Worm (Caenorhabditis elegans) whole organism, mixed stage, embryonic: ENCODE measurements around the gene D2023.1.

ENCODE experiments used
- M03D4.4 ChIP-seq: sonication (generic microtip); optimal IDR thresholded peaks from 2 replicates; lab custom pipeline; 2017; ENCODE audit warnings: mild to moderate bottlenecking, missing genetic modification characterization, missing compliant biosample characterization
- bed-3 ChIP-seq: fragments of 200-800 bp; sonication (Bioruptor generic); optimal IDR thresholded peaks from 3 replicates; lab custom pipeline; 2018; ENCODE audit warnings: mild to moderate bottlenecking, missing genetic modification characterization, moderate library complexity, missing compliant biosample characterization
- blmp-1 ChIP-seq: fragments of 150-350 bp; optimal IDR thresholded peaks from 2 replicates; lab custom pipeline; 2014; ENCODE audit warnings: missing biosample characterization, missing genetic modification characterization
- ceh-39 ChIP-seq: fragments of 150-350 bp; optimal IDR thresholded peaks from 2 replicates; lab custom pipeline; 2014; ENCODE audit warnings: missing biosample characterization, missing genetic modification characterization
- ceh-83 ChIP-seq: fragments of 200-800 bp; sonication (Bioruptor generic); optimal IDR thresholded peaks from 2 replicates; lab custom pipeline; 2018; ENCODE audit warnings: mild to moderate bottlenecking, missing genetic modification characterization, missing compliant biosample characterization
- ces-1 ChIP-seq: fragments of 150-350 bp; optimal IDR thresholded peaks from 2 replicates; lab custom pipeline; 2014; ENCODE audit warnings: missing biosample characterization, missing genetic modification reagents, missing genetic modification characterization
- cnd-1 ChIP-seq: fragments of 200-800 bp; sonication (Bioruptor generic); optimal IDR thresholded peaks from 2 replicates; lab custom pipeline; 2018; ENCODE audit warnings: mild to moderate bottlenecking, missing genetic modification characterization, missing compliant biosample characterization
- drap-1 ChIP-seq: fragments of 200-800 bp; sonication (Bioruptor generic); optimal IDR thresholded peaks from 3 replicates; lab custom pipeline; 2018; ENCODE audit warnings: mild to moderate bottlenecking, missing genetic modification characterization, missing compliant biosample characterization
- elt-1 ChIP-seq: sonication (generic microtip); optimal IDR thresholded peaks from 2 replicates; lab custom pipeline; 2017; ENCODE audit warnings: missing genetic modification characterization, mild to moderate bottlenecking, missing compliant biosample characterization, antibody characterized with exemption, moderate library complexity, borderline replicate concordance; ENCODE audit not compliant: insufficient read depth
- elt-3 ChIP-seq: fragments of 150-350 bp; optimal IDR thresholded peaks from 2 replicates; lab custom pipeline; 2014; ENCODE audit warnings: missing biosample characterization, missing genetic modification characterization
- flh-1 ChIP-seq: fragments of 200-800 bp; sonication (Bioruptor generic); optimal IDR thresholded peaks from 2 replicates; lab custom pipeline; 2018; ENCODE audit warnings: mild to moderate bottlenecking, missing genetic modification characterization, moderate library complexity, missing compliant biosample characterization
- ham-2 ChIP-seq: fragments of 200-800 bp; sonication (Bioruptor generic); optimal IDR thresholded peaks from 2 replicates; lab custom pipeline; 2018; ENCODE audit warnings: mild to moderate bottlenecking, missing genetic modification characterization, missing compliant biosample characterization
- lin-13 ChIP-seq: fragments of 150-350 bp; optimal IDR thresholded peaks from 2 replicates; lab custom pipeline; 2014; ENCODE audit warnings: missing biosample characterization, missing genetic modification characterization
- lin-32 ChIP-seq: fragments of 200-800 bp; sonication (Bioruptor generic); optimal IDR thresholded peaks from 2 replicates; lab custom pipeline; 2018; ENCODE audit warnings: mild to moderate bottlenecking, missing genetic modification characterization, missing compliant biosample characterization
- lsy-2 ChIP-seq: fragments of 150-350 bp; optimal IDR thresholded peaks from 2 replicates; lab custom pipeline; 2014; ENCODE audit warnings: missing biosample characterization, missing genetic modification characterization
- mab-5 ChIP-seq: fragments of 150-350 bp; optimal IDR thresholded peaks from 2 replicates; lab custom pipeline; 2014; ENCODE audit warnings: missing biosample characterization, missing genetic modification characterization
- mep-1 ChIP-seq: fragments of 150-350 bp; optimal IDR thresholded peaks from 2 replicates; lab custom pipeline; 2017; ENCODE audit warnings: missing biosample characterization, missing genetic modification reagents, missing genetic modification characterization, inconsistent platforms
- mls-2 ChIP-seq: sonication (generic microtip); optimal IDR thresholded peaks from 2 replicates; lab custom pipeline; 2016; ENCODE audit warnings: mild to moderate bottlenecking, missing genetic modification characterization, moderate library complexity, missing compliant biosample characterization
- nhr-12 ChIP-seq: fragments of 150-350 bp; optimal IDR thresholded peaks from 2 replicates; lab custom pipeline; 2014; ENCODE audit warnings: missing biosample characterization, missing genetic modification characterization
- nhr-2 ChIP-seq: fragments of 150-350 bp; optimal IDR thresholded peaks from 2 replicates; lab custom pipeline; 2014; ENCODE audit warnings: missing biosample characterization, missing genetic modification characterization
- nhr-237 ChIP-seq: fragments of 150-350 bp; optimal IDR thresholded peaks from 2 replicates; lab custom pipeline; 2014; ENCODE audit warnings: missing biosample characterization, missing genetic modification characterization
- nhr-28 ChIP-seq: fragments of 150-350 bp; optimal IDR thresholded peaks from 2 replicates; lab custom pipeline; 2014; ENCODE audit warnings: missing biosample characterization, missing genetic modification characterization
- nhr-76 ChIP-seq: sonication (generic microtip); optimal IDR thresholded peaks from 2 replicates; lab custom pipeline; 2017; ENCODE audit warnings: missing biosample characterization, missing genetic modification characterization
- pha-4 ChIP-seq: fragments of 150-350 bp; optimal IDR thresholded peaks from 2 replicates; lab custom pipeline; 2018; ENCODE audit warnings: missing biosample characterization, missing genetic modification reagents, missing genetic modification characterization
- sem-2 ChIP-seq: fragments of 200-800 bp; sonication (Bioruptor generic); optimal IDR thresholded peaks from 2 replicates; lab custom pipeline; 2018; ENCODE audit warnings: mild to moderate bottlenecking, missing genetic modification characterization, missing compliant biosample characterization
- snpc-4 ChIP-seq: fragments of 150-350 bp; optimal IDR thresholded peaks from 2 replicates; lab custom pipeline; 2014; ENCODE audit warnings: missing biosample characterization, missing genetic modification characterization
- sptf-1 ChIP-seq: sonication (generic microtip); optimal IDR thresholded peaks from 2 replicates; lab custom pipeline; 2017; ENCODE audit warnings: mild to moderate bottlenecking, missing genetic modification characterization, moderate library complexity, missing compliant biosample characterization
- tbx-8 ChIP-seq: fragments of 200-800 bp; sonication (Bioruptor generic); optimal IDR thresholded peaks from 2 replicates; lab custom pipeline; 2018; ENCODE audit warnings: mild to moderate bottlenecking, missing genetic modification characterization, moderate library complexity, missing compliant biosample characterization
- unc-120 ChIP-seq: sonication (generic microtip); optimal IDR thresholded peaks from 2 replicates; lab custom pipeline; 2017; ENCODE audit warnings: missing genetic modification characterization, missing compliant biosample characterization; ENCODE audit not compliant: poor library complexity, severe bottlenecking
- unc-39 ChIP-seq: fragments of 150-350 bp; optimal IDR thresholded peaks from 2 replicates; lab custom pipeline; 2014; ENCODE audit warnings: missing biosample characterization, missing genetic modification characterization
- zip-8 ChIP-seq: fragments of 150-350 bp; optimal IDR thresholded peaks from 2 replicates; lab custom pipeline; 2014; ENCODE audit warnings: missing biosample characterization, missing genetic modification characterization
- ztf-11 ChIP-seq: fragments of 150-350 bp; optimal IDR thresholded peaks from 2 replicates; lab custom pipeline; 2014; ENCODE audit warnings: missing biosample characterization, missing genetic modification characterization

The D2023.1 gene

DNA sequence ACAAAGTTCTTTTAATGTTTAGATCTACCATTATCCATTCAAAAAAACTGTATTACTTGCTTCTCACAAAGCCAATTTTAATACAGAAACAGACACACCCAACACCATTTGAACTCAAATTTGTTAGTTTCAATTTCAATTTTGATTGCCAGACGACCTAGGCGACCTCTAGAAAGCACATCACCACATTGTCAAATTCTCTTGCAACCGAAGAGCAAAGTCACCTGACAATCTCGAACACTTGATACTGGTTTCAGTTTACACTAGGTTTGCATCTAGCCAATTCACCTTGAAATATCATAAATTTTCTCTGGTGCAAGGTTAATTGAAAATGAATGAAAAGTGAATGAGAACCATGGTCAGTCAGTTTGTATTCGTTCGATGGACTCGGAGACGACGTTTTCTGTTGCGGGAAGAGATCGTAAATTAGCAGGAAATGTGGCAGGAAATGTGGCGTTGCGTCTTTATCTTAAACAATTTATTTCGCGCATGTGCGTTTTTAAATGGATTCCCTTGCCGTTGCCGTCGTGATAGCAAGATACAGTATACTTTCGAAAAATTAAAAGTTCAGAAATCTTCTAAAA is 8.0 kb downstream of the D2023.1 start:
- TF ChIP-seq elt-3: no peak
- no peak for TF ChIP-seq zip-8
- TF ChIP-seq nhr-76 (tag; lab: Kevin White, UChicago): no peak
- no peak for TF ChIP-seq unc-39
- no peak for TF ChIP-seq unc-120 (tag; lab: Kevin White, UChicago)

DNA sequence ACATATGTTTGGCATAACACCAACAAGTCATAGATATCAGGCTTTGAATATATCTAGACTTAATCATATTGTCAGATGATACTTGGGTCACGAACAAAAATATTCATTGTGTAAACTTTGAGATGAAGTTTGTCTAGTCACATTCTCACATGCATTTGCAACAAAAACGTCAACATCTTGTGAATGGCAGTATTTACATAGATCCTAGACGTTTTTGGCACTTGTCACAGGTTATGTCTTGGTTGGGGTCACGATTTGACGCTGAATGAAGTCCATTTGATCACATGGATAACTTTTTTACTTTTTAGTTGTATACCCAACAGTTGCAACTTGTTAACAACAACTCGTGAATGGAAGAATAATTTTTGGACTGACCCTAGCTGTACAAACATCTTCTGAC is 9.0 kb downstream of the D2023.1 start:
- TF ChIP-seq lin-13 (tag; lab: Kevin White, UChicago): no peak
- TF ChIP-seq mep-1: no peak
- TF ChIP-seq mls-2 (tag; lab: Kevin White, UChicago): no peak
- TF ChIP-seq snpc-4 (tag; lab: Kevin White, UChicago): no peak
- no peak for TF ChIP-seq cnd-1 (tag; lab: Kevin White, UChicago)
- no peak for TF ChIP-seq sem-2 (GFP tag; lab: Kevin White, UChicago)
- TF ChIP-seq nhr-28: no peak
- no peak for TF ChIP-seq ceh-39 (tag; lab: Kevin White, UChicago)
- TF ChIP-seq tbx-8: no peak
- no peak for TF ChIP-seq elt-1 (tag; lab: Kevin White, UChicago)
- no peak for TF ChIP-seq ham-2
- no peak for TF ChIP-seq nhr-12 (tag; lab: Kevin White, UChicago)
- no peak for TF ChIP-seq lin-32 (GFP tag; lab: Kevin White, UChicago)

DNA sequence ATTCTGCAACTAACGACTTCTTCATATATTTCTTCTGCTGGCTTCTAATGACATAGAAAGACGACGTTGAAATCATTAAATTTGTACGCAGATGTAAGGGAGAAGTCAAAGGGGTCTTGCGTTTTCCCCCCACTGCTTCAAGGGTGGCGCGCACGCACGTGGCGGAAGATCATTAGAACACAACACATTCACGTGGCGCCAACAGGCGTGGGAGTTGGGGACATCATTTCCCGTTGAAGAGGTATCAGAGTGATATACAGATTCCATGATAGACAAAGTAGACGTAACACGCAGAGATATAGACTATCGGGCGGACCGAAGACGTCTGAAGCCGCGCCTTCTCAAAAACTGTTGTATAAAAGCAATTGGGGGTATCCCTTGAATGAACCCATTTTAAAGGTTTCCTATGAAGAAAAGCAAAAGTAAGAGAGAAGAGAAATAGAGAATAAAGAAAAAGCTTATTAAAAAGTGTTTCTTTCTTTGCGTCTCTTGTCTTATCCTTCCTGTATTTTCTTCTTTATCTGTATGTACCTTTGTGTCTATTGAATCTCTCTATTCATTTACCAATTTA is 10.0 kb downstream of the D2023.1 start:
- no peak for TF ChIP-seq drap-1 (GFP tag; lab: Kevin White, UChicago)
- TF ChIP-seq nhr-237 (tag; lab: Kevin White, UChicago): peak; percentile 38
- no peak for TF ChIP-seq ces-1
- TF ChIP-seq elt-3: peak; percentile 37
- TF ChIP-seq sptf-1 (tag; lab: Kevin White, UChicago): no peak
- TF ChIP-seq mep-1: no peak
- TF ChIP-seq nhr-12 (tag; lab: Kevin White, UChicago): no peak
- TF ChIP-seq, all 35 proteins: peak for 2

DNA sequence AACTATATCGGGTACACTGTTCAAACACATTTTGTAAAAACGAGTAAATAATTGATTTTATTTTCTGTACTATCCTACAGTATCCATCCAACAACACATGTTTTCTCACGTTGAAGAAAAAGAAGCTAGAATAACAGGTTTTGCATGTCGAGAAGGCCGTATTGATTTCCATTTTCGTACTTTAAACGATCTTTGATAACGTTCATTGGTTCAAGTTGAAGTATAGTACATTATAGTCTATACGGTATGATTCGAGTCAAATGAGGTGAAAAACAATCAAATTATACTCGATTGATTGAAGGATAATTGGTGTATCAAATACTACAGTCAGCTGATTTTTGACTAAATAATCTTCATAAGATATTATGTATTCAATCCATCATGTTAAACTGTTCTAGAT is 11.1 kb downstream of the D2023.1 start:
- TF ChIP-seq unc-120 (tag; lab: Kevin White, UChicago) (no peak), zip-8 (no peak), nhr-2 (tag; lab: Kevin White, UChicago) (no peak), M03D4.4 (no peak), ces-1 (no peak), tbx-8 (no peak), pha-4 (tag; lab: Kevin White, UChicago) (no peak), sptf-1 (tag; lab: Kevin White, UChicago) (no peak), elt-3 (no peak), flh-1 (GFP tag; lab: Kevin White, UChicago) (no peak), bed-3 (GFP tag; lab: Kevin White, UChicago) (no peak), lin-13 (tag; lab: Kevin White, UChicago) (no peak)
- TF ChIP-seq, all 35 proteins: peak for 0

DNA sequence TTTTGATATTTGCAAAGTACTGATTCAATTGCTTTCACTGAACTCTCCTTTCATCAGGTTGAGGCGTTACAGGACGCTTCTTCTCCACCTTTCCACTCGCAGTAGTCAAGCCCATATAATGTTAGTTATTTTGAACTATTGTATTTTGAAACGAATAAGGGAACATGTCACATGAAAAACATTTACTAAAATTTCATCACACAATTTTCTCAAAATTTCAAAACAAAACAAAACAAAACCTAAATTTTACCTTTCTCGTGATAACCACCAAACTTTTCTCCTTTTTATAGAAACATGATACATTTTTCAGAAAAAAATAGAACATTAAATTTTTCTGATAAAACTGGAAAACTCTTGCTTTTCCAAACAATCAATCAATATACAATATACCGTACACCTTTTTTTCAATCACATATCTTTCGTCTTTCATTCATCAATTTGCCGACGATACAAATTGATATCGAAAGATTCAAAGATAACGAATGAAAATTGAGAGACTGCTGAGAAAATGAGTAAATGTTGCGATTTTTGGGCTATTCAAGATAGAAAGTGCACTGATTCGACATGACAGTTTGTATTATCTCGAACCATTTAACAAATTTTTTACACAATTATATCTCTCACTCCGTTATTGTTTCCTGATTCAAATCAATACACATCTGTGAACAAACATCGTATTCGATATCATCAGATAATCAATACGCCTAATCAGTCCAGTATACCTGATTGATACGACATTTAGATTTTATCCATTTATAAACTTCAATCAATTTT is 11.9 kb downstream of the D2023.1 start:
- TF ChIP-seq ceh-83 (GFP tag; lab: Kevin White, UChicago) (no peak), elt-1 (tag; lab: Kevin White, UChicago) (peak; percentile 64)

DNA sequence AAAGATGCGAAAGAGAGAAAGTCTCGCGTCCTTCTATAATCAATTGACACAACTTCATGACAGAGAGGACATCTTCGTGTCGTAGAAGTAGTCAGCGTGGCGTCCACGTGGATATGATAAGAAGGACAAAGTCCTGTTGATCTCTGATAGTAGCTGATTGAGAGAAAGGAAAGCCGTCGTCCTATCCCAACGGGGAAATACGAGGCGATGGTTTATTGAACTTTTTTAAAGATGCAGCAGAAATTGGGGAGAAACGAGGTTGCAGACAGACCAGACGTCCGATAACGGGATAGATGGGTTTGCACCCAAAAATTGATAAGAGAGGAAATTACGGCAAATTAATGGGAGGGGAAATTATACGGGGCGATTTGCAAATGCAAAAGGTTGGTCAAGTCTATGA is 13.2 kb downstream of the D2023.1 start:
- TF ChIP-seq nhr-237 (tag; lab: Kevin White, UChicago): no peak
- TF ChIP-seq lsy-2 (tag; lab: Kevin White, UChicago): no peak
- no peak for TF ChIP-seq flh-1 (GFP tag; lab: Kevin White, UChicago)
- TF ChIP-seq mab-5 (tag; lab: Kevin White, UChicago): no peak
- TF ChIP-seq nhr-2 (tag; lab: Kevin White, UChicago): no peak
- no peak for TF ChIP-seq mls-2 (tag; lab: Kevin White, UChicago)
- TF ChIP-seq elt-3: peak; percentile 66
- TF ChIP-seq ham-2: peak; percentile 19
- no peak for TF ChIP-seq ceh-83 (GFP tag; lab: Kevin White, UChicago)
- TF ChIP-seq bed-3 (GFP tag; lab: Kevin White, UChicago): no peak
- no peak for TF ChIP-seq ceh-39 (tag; lab: Kevin White, UChicago)
- TF ChIP-seq sptf-1 (tag; lab: Kevin White, UChicago): no peak
- TF ChIP-seq nhr-12 (tag; lab: Kevin White, UChicago): no peak
- no peak for TF ChIP-seq lin-13 (tag; lab: Kevin White, UChicago)
- no peak for TF ChIP-seq lin-32 (GFP tag; lab: Kevin White, UChicago)
- TF ChIP-seq blmp-1 (tag; lab: Kevin White, UChicago): peak; percentile 33
- no peak for TF ChIP-seq snpc-4 (tag; lab: Kevin White, UChicago)
- no peak for TF ChIP-seq ztf-11 (tag; lab: Kevin White, UChicago)
- TF ChIP-seq tbx-8: no peak
- TF ChIP-seq mep-1: no peak
- TF ChIP-seq nhr-76 (tag; lab: Kevin White, UChicago): no peak
